Worm (Caenorhabditis elegans) whole organism, midembryonic: Measurements from ENCODE around the gene irld-6.

Source experiments
- T22C8.4 ChIP-seq: fragments of 200-800 bp; sonication (Bioruptor generic); IDR thresholded peaks from 2 replicates; pipeline ENCODE4 v1.3.6; 2022; ENCODE audit warnings: missing genetic modification characterization, missing compliant biosample characterization
- cog-1 ChIP-seq: sonication (generic microtip); optimal IDR thresholded peaks from 2 replicates; lab custom pipeline; 2016; ENCODE audit warnings: missing genetic modification characterization, missing compliant biosample characterization
- flt-1 ChIP-seq: fragments of 200-800 bp; sonication (Bioruptor generic); IDR thresholded peaks from 2 replicates; pipeline ENCODE4 v1.3.6; 2022; ENCODE audit warnings: missing genetic modification characterization, missing compliant biosample characterization
- klf-2 ChIP-seq: fragments of 200-800 bp; sonication (Bioruptor generic); conservative IDR thresholded peaks from 2 replicates; pipeline ENCODE4 v1.3.6; 2022; ENCODE audit warnings: missing genetic modification reagents, missing genetic modification characterization, missing compliant biosample characterization
- med-1 ChIP-seq: sonication (generic microtip); optimal IDR thresholded peaks from 2 replicates; lab custom pipeline; 2017; ENCODE audit warnings: missing genetic modification characterization, mild to moderate bottlenecking, missing compliant biosample characterization, antibody characterized with exemption, missing genetic modification reagents; ENCODE audit not compliant: insufficient read depth
- tab-1 ChIP-seq: fragments of 200-800 bp; sonication (Bioruptor generic); IDR thresholded peaks from 2 replicates; pipeline ENCODE4 v1.3.6; 2022; ENCODE audit warnings: missing genetic modification characterization, missing compliant biosample characterization
- ztf-23 ChIP-seq: fragments of 200-800 bp; sonication (Bioruptor generic); IDR thresholded peaks from 2 replicates; pipeline ENCODE4 v1.3.6; 2022; ENCODE audit warnings: missing genetic modification reagents, missing genetic modification characterization, missing compliant biosample characterization
- ztf-29 ChIP-seq: fragments of 200-800 bp; sonication (Bioruptor generic); IDR thresholded peaks from 2 replicates; pipeline ENCODE4 v1.3.6; 2022; ENCODE audit warnings: missing genetic modification reagents, missing genetic modification characterization, missing compliant biosample characterization

DNA sequence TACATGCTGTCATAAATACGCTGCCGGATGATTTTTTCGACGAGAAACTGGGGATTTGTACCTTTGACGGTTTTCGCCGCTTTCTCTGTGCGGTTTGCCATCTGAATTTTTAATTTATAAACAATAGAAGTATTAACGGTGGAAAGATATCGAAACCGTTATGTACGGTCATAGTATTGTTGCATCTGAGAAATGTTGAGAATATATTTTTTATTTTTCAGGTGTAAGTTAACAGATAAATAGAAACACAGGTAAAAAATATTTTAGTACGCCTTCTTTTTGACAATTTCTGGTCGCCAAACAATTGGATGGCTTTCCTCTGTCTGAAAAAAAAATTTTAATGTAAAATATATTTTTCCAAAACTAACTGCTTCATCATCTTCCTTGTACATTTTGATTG is 49.3 kb upstream of the irld-6 start, which contains the start of gene prp-38:
- TF ChIP-seq klf-2 (GFP tag; lab: Robert Waterston, UW): no peak
- TF ChIP-seq T22C8.4 (GFP tag; lab: Robert Waterston, UW): no peak
- no peak for TF ChIP-seq flt-1 (GFP tag; lab: Robert Waterston, UW)
- TF ChIP-seq med-1: no peak
- TF ChIP-seq cog-1 (tag; lab: Kevin White, UChicago): no peak
- TF ChIP-seq ztf-23 (GFP tag; lab: Robert Waterston, UW): no peak
- TF ChIP-seq ztf-29 (GFP tag; lab: Robert Waterston, UW): no peak
- TF ChIP-seq tab-1 (GFP tag; lab: Robert Waterston, UW): no peak
